Fruit fly (Drosophila melanogaster) whole organism, embryonic: Measurements from ENCODE around the gene Adgf-B.
A peak's percentile ranks its signal among the peaks of the same experiment; 100 is the strongest.

Source experiments
- Adf1 ChIP-seq: fragments of 200-800 bp; sonication (Bioruptor generic); IDR thresholded peaks from 2 replicates; pipeline ENCODE4 v1.3.6; 2022; ENCODE audit warnings: missing biosample characterization, missing genetic modification characterization
- BtbVII ChIP-seq: fragments of 200-800 bp; sonication (Bioruptor generic); optimal IDR thresholded peaks from 3 replicates; lab custom pipeline; 2017; ENCODE audit warnings: missing biosample characterization, mild to moderate bottlenecking, missing genetic modification characterization
- CG10209 ChIP-seq: fragments of 200-800 bp; sonication (Bioruptor generic); optimal IDR thresholded peaks from 3 replicates; lab custom pipeline; 2017; ENCODE audit warnings: missing biosample characterization, mild to moderate bottlenecking, missing genetic modification characterization, missing genetic modification reagents
- CG10543 ChIP-seq: fragments of 200-800 bp; sonication (Bioruptor generic); optimal IDR thresholded peaks from 3 replicates; lab custom pipeline; 2017; ENCODE audit warnings: missing biosample characterization, mild to moderate bottlenecking, missing genetic modification characterization, moderate library complexity
- CG15479 ChIP-seq: fragments of 200-800 bp; sonication (Bioruptor generic); optimal IDR thresholded peaks from 3 replicates; lab custom pipeline; 2019; ENCODE audit warnings: missing biosample characterization, mild to moderate bottlenecking, missing genetic modification characterization, moderate library complexity
- CG2889 ChIP-seq: fragments of 200-800 bp; sonication (Bioruptor generic); IDR thresholded peaks from 3 replicates; pipeline ENCODE4 v1.3.6; 2022; ENCODE audit warnings: missing biosample characterization, missing genetic modification characterization
- CG3065 ChIP-seq: fragments of 200-800 bp; sonication (Bioruptor generic); optimal IDR thresholded peaks from 2 replicates; lab custom pipeline; 2016; ENCODE audit warnings: missing biosample characterization, missing genetic modification characterization
- CG33213 ChIP-seq: fragments of 200-800 bp; sonication (Bioruptor generic); optimal IDR thresholded peaks from 3 replicates; lab custom pipeline; 2016; ENCODE audit warnings: missing biosample characterization, missing genetic modification characterization
- CG3407 ChIP-seq: fragments of 200-800 bp; sonication (Bioruptor generic); optimal IDR thresholded peaks from 2 replicates; lab custom pipeline; 2018; ENCODE audit warnings: missing biosample characterization, mild to moderate bottlenecking, missing genetic modification characterization
- CG34376 ChIP-seq: fragments of 200-800 bp; sonication (Bioruptor generic); optimal IDR thresholded peaks from 2 replicates; lab custom pipeline; 2018; ENCODE audit warnings: missing biosample characterization, mild to moderate bottlenecking, missing genetic modification characterization
- CG4282 ChIP-seq: fragments of 200-800 bp; sonication (Bioruptor generic); optimal IDR thresholded peaks from 2 replicates; lab custom pipeline; 2016; ENCODE audit warnings: missing biosample characterization, missing genetic modification characterization
- CG4404 ChIP-seq: fragments of 200-800 bp; sonication (Bioruptor generic); IDR thresholded peaks from 2 replicates; pipeline ENCODE4 v1.3.6; 2022; ENCODE audit warnings: missing biosample characterization, missing genetic modification characterization
- CG6272 ChIP-seq: fragments of 200-800 bp; sonication (Bioruptor generic); IDR thresholded peaks from 2 replicates; pipeline ENCODE4 v1.3.6; 2022; ENCODE audit warnings: missing biosample characterization, missing genetic modification characterization
- CG6765 ChIP-seq: fragments of 200-800 bp; sonication (Bioruptor generic); optimal IDR thresholded peaks from 3 replicates; lab custom pipeline; 2017; ENCODE audit warnings: missing biosample characterization, mild to moderate bottlenecking, missing genetic modification characterization
- CG7786 ChIP-seq: fragments of 200-800 bp; sonication (Bioruptor generic); optimal IDR thresholded peaks from 2 replicates; lab custom pipeline; 2016; ENCODE audit warnings: missing biosample characterization, missing genetic modification characterization
- CG9932 ChIP-seq: fragments of 200-800 bp; sonication (Bioruptor generic); IDR thresholded peaks from 2 replicates; pipeline ENCODE4 v1.3.6; 2022; ENCODE audit warnings: missing biosample characterization, missing genetic modification characterization
- CTCF ChIP-seq: fragments of 200-800 bp; sonication (Bioruptor generic); optimal IDR thresholded peaks from 2 replicates; lab custom pipeline; 2017; ENCODE audit warnings: missing biosample characterization, mild to moderate bottlenecking, missing genetic modification characterization, moderate library complexity
- CoRest ChIP-seq: fragments of 200-800 bp; sonication (Bioruptor generic); optimal IDR thresholded peaks from 3 replicates; lab custom pipeline; 2018; ENCODE audit warnings: missing biosample characterization, mild to moderate bottlenecking, missing genetic modification characterization, moderate library complexity
- CrebB ChIP-seq: fragments of 200-800 bp; sonication (Bioruptor generic); optimal IDR thresholded peaks from 3 replicates; lab custom pipeline; 2018; ENCODE audit warnings: missing biosample characterization, mild to moderate bottlenecking, missing genetic modification characterization
- E2f2 ChIP-seq: fragments of 200-800 bp; sonication (Bioruptor generic); IDR thresholded peaks from 2 replicates; pipeline ENCODE4 v1.3.6; 2022; ENCODE audit warnings: missing biosample characterization, missing genetic modification characterization
- Ets65A ChIP-seq: fragments of 200-800 bp; sonication (Bioruptor generic); peaks from one replicate; lab custom pipeline; 2016; ENCODE audit warnings: missing biosample characterization, missing genetic modification characterization
- Hey ChIP-seq: fragments of 200-800 bp; sonication (Bioruptor generic); optimal IDR thresholded peaks from 3 replicates; lab custom pipeline; 2018; ENCODE audit warnings: missing biosample characterization, mild to moderate bottlenecking, missing genetic modification characterization
- Hr51 ChIP-seq, 2 experiments: fragments of 200-800 bp; sonication (Bioruptor generic); optimal IDR thresholded peaks; 2 replicates in 1 of 2; 3 replicates in 1 of 2; lab custom pipeline; 2016 to 2018; ENCODE audit warnings: missing biosample characterization in 2 of 2, missing genetic modification characterization in 2 of 2, mild to moderate bottlenecking in 1 of 2, moderate library complexity in 1 of 2
- MBD-R2 ChIP-seq: fragments of 200-800 bp; sonication (Bioruptor generic); IDR thresholded peaks from 2 replicates; pipeline ENCODE4 v1.3.6; 2022; ENCODE audit warnings: missing biosample characterization, missing genetic modification characterization
- Med ChIP-seq: fragments of 200-800 bp; sonication (Bioruptor generic); peaks from one replicate; lab custom pipeline; 2016; ENCODE audit warnings: missing biosample characterization, missing genetic modification characterization, mild to moderate bottlenecking, inconsistent platforms, moderate library complexity
- Mrtf ChIP-seq: fragments of 200-800 bp; sonication (Bioruptor generic); IDR thresholded peaks from 3 replicates; pipeline ENCODE4 v1.3.6; 2022; ENCODE audit warnings: missing biosample characterization, missing genetic modification characterization
- Opbp ChIP-seq: fragments of 200-800 bp; sonication (Bioruptor generic); IDR thresholded peaks from 3 replicates; pipeline ENCODE4 v1.3.6; 2022; ENCODE audit warnings: missing biosample characterization, missing genetic modification characterization; ENCODE audit not compliant: partially characterized antibody
- Trl ChIP-seq, 3 experiments: fragments of >200 bp in 2 of 3; fragments of 200-800 bp in 1 of 3; sonication (Bioruptor generic) in 1 of 3; optimal IDR thresholded peaks; 2 replicates in 1 of 3; 3 replicates in 2 of 3; lab custom pipeline; 2016 to 2017; ENCODE audit warnings: missing biosample characterization in 1 of 3, missing genetic modification characterization in 1 of 3
- Xrp1 ChIP-seq: fragments of 200-800 bp; sonication (Bioruptor generic); IDR thresholded peaks from 2 replicates; pipeline ENCODE4 v1.3.6; 2022; ENCODE audit warnings: missing biosample characterization, missing genetic modification characterization
- ase ChIP-seq: fragments of 200-800 bp; sonication (Bioruptor generic); IDR thresholded peaks from 3 replicates; pipeline ENCODE4 v1.3.6; 2022; ENCODE audit warnings: missing biosample characterization, missing genetic modification characterization
- chm ChIP-seq: fragments of 200-800 bp; sonication (Bioruptor generic); IDR thresholded peaks from 2 replicates; pipeline ENCODE4 v1.3.6; 2022; ENCODE audit warnings: missing biosample characterization, missing genetic modification characterization
- crc ChIP-seq: fragments of 200-800 bp; sonication (Bioruptor generic); optimal IDR thresholded peaks from 2 replicates; lab custom pipeline; 2016; ENCODE audit warnings: missing biosample characterization, missing genetic modification characterization
- crp ChIP-seq, 2 experiments: fragments of 200-800 bp; sonication (Bioruptor generic); optimal IDR thresholded peaks; 2 replicates in 1 of 2; 3 replicates in 1 of 2; lab custom pipeline; 2017; ENCODE audit warnings: missing biosample characterization in 2 of 2, missing genetic modification characterization in 2 of 2, mild to moderate bottlenecking in 1 of 2, moderate library complexity in 1 of 2
- cwo ChIP-seq: fragments of 200-800 bp; sonication (Bioruptor generic); optimal IDR thresholded peaks from 3 replicates; lab custom pipeline; 2017; ENCODE audit warnings: missing biosample characterization, missing genetic modification characterization, mild to moderate bottlenecking, moderate library complexity, missing genetic modification reagents
- danr ChIP-seq: fragments of 200-800 bp; sonication (Bioruptor generic); IDR thresholded peaks from 2 replicates; pipeline ENCODE4 v1.3.6; 2022; ENCODE audit warnings: missing biosample characterization, missing genetic modification characterization
- dimm ChIP-seq: fragments of 200-800 bp; sonication (Bioruptor generic); IDR thresholded peaks from 2 replicates; pipeline ENCODE4 v1.3.6; 2022; ENCODE audit warnings: missing biosample characterization, missing genetic modification characterization
- exex ChIP-seq: fragments of 200-800 bp; sonication (Bioruptor generic); optimal IDR thresholded peaks from 4 replicates; lab custom pipeline; 2018; ENCODE audit warnings: missing biosample characterization, mild to moderate bottlenecking, missing genetic modification characterization, moderate library complexity
- grn ChIP-seq: fragments of 200-800 bp; sonication (Bioruptor generic); optimal IDR thresholded peaks from 3 replicates; lab custom pipeline; 2017; ENCODE audit warnings: missing biosample characterization, missing genetic modification characterization
- ham ChIP-seq: fragments of 200-800 bp; sonication (Bioruptor generic); IDR thresholded peaks from 2 replicates; pipeline ENCODE4 v1.3.6; 2022; ENCODE audit warnings: missing biosample characterization, missing genetic modification characterization
- jigr1 ChIP-seq: fragments of 200-800 bp; sonication (Bioruptor generic); IDR thresholded peaks from 3 replicates; pipeline ENCODE4 v1.3.6; 2022; ENCODE audit warnings: missing biosample characterization, missing genetic modification characterization
- knrl ChIP-seq: fragments of 200-800 bp; sonication (Bioruptor generic); IDR thresholded peaks from 3 replicates; pipeline ENCODE4 v1.3.6; 2022; ENCODE audit warnings: missing biosample characterization, missing genetic modification characterization; ENCODE audit not compliant: partially characterized antibody
- lab ChIP-seq: fragments of 200-800 bp; sonication (Bioruptor generic); optimal IDR thresholded peaks from 3 replicates; lab custom pipeline; 2017; ENCODE audit warnings: missing biosample characterization, missing genetic modification characterization, mild to moderate bottlenecking, moderate library complexity, missing genetic modification reagents
- lola ChIP-seq, 3 experiments: fragments of >200 bp in 2 of 3; fragments of 200-800 bp in 1 of 3; sonication (Bioruptor generic) in 1 of 3; optimal IDR thresholded peaks; 2 replicates each; lab custom pipeline; 2017 to 2019; ENCODE audit warnings: missing biosample characterization in 3 of 3, missing genetic modification characterization in 3 of 3, mild to moderate bottlenecking in 1 of 3, moderate library complexity in 1 of 3
- oc ChIP-seq: fragments of 200-800 bp; sonication (Bioruptor generic); optimal IDR thresholded peaks from 2 replicates; lab custom pipeline; 2018; ENCODE audit warnings: missing biosample characterization, mild to moderate bottlenecking, missing genetic modification characterization, moderate library complexity
- so ChIP-seq: fragments of 200-800 bp; sonication (Bioruptor generic); IDR thresholded peaks from 3 replicates; pipeline ENCODE4 v1.3.6; 2022; ENCODE audit warnings: missing biosample characterization, missing genetic modification characterization
- ssp ChIP-seq: fragments of 200-800 bp; sonication (Bioruptor generic); IDR thresholded peaks from 2 replicates; pipeline ENCODE4 v1.3.6; 2022; ENCODE audit warnings: missing biosample characterization, missing genetic modification characterization
- sug ChIP-seq: fragments of 200-800 bp; optimal IDR thresholded peaks from 2 replicates; lab custom pipeline; 2019; ENCODE audit warnings: missing biosample characterization, mild to moderate bottlenecking, missing genetic modification characterization, moderate library complexity
- tio ChIP-seq: fragments of 200-800 bp; sonication (Bioruptor generic); optimal IDR thresholded peaks from 2 replicates; lab custom pipeline; 2017; ENCODE audit warnings: missing biosample characterization, missing genetic modification characterization, inconsistent platforms
- toy ChIP-seq: fragments of 200-800 bp; sonication (Bioruptor generic); IDR thresholded peaks from 2 replicates; pipeline ENCODE4 v1.3.6; 2022; ENCODE audit warnings: missing biosample characterization, missing genetic modification characterization
- trem ChIP-seq: fragments of 200-800 bp; optimal IDR thresholded peaks from 3 replicates; lab custom pipeline; 2019; ENCODE audit warnings: missing biosample characterization, mild to moderate bottlenecking, missing genetic modification characterization, moderate library complexity
- twi ChIP-seq: fragments of 200-800 bp; optimal IDR thresholded peaks from 2 replicates; lab custom pipeline; 2019; ENCODE audit warnings: missing biosample characterization, mild to moderate bottlenecking, missing genetic modification characterization, moderate library complexity
- vnd ChIP-seq: fragments of 200-800 bp; sonication (Bioruptor generic); IDR thresholded peaks from 3 replicates; pipeline ENCODE4 v1.3.6; 2022; ENCODE audit warnings: missing biosample characterization, missing genetic modification characterization; ENCODE audit not compliant: partially characterized antibody

Gene Adgf-B

dm6 chr3L:17754285-17754684 lies 3.9 kb upstream of the Adgf-B start (continued):
- TF ChIP-seq dimm (GFP tag; lab: Robert Waterston, UW) (no peak), ssp (no peak), chm (GFP tag; lab: Robert Waterston, UW) (no peak), tio (GFP tag; lab: Kevin White, UChicago) (no peak), lola (GFP tag; optimal IDR thresholded peaks at IDR 0.05; lab: Kevin White, UChicago) (no peak), Opbp (GFP tag; lab: Robert Waterston, UW) (no peak), Xrp1 (no peak), toy (GFP tag; lab: Robert Waterston, UW) (no peak), CG34376 (peak; percentile 92), CG6272 (GFP tag; lab: Robert Waterston, UW) (no peak), CG4404 (GFP tag; lab: Robert Waterston, UW) (no peak), BtbVII (peak; percentile 5), Hey (tag; lab: Kevin White, UChicago) (peak; percentile 91), Adf1 (GFP tag; lab: Robert Waterston, UW) (no peak; the same call in 1 of the 2 replicates), exex (peak; percentile 96), CG2889 (GFP tag; lab: Robert Waterston, UW) (no peak), grn (GFP tag; lab: Kevin White, UChicago) (peak; percentile 99), lab (GFP tag; lab: Kevin White, UChicago) (peak; percentile 11), E2f2 (GFP tag; lab: Robert Waterston, UW) (no peak), danr (no peak), CG10543 (GFP tag; lab: Kevin White, UChicago) (peak; percentile 53), sug (tag; lab: Kevin White, UChicago) (peak; percentile 97), MBD-R2 (GFP tag; lab: Robert Waterston, UW) (no peak), CG6765 (GFP tag; lab: Kevin White, UChicago) (no peak), Ets65A (GFP tag; lab: Kevin White, UChicago) (no peak), CG33213 (GFP tag; lab: Kevin White, UChicago) (no peak), knrl (GFP tag; lab: Robert Waterston, UW) (no peak), CG3065 (GFP tag; lab: Kevin White, UChicago) (no peak), cwo (GFP tag; lab: Kevin White, UChicago) (peak; percentile 83), CG9932 (GFP tag; lab: Robert Waterston, UW) (no peak), CG3407 (GFP tag; lab: Kevin White, UChicago) (no peak), ase (GFP tag; lab: Robert Waterston, UW) (no peak), twi (tag; lab: Kevin White, UChicago) (no peak), CG10209 (GFP tag; lab: Kevin White, UChicago) (no peak), CG7786 (GFP tag; lab: Kevin White, UChicago) (no peak), Med (GFP tag; lab: Kevin White, UChicago) (peak; percentile 76), Mrtf (GFP tag; lab: Robert Waterston, UW) (no peak), vnd (GFP tag; lab: Robert Waterston, UW) (0 out of 3 replicates have a peak, but pooled peaks have one; percentile 34), Trl (optimal IDR thresholded peaks at IDR 0.05; lab: Kevin White, UChicago) (no peak), Trl (GFP tag; optimal IDR thresholded peaks at IDR 0.05; lab: Kevin White, UChicago) (no peak), oc (no peak), CrebB (no peak), so (GFP tag; lab: Robert Waterston, UW) (no peak), jigr1 (GFP tag; lab: Robert Waterston, UW) (no peak), CG4282 (no peak), CoRest (tag; lab: Kevin White, UChicago) (no peak), CG15479 (GFP tag; lab: Kevin White, UChicago) (no peak), crp (GFP tag; optimal IDR thresholded peaks at IDR 0.05; lab: Kevin White, UChicago) (no peak), CTCF (GFP tag; lab: Kevin White, UChicago) (no peak), Hr51 (GFP tag; optimal IDR thresholded peaks at IDR 0.05; lab: Kevin White, UChicago) (no peak), trem (no peak), ham (no peak), crc (GFP tag; lab: Kevin White, UChicago) (no peak)
